Worm (Caenorhabditis elegans) whole organism, L2 larva: ENCODE results near the gene cutc-1.

Source experiments
- alr-1 ChIP-seq: fragments of 150-350 bp; optimal IDR thresholded peaks from 2 replicates; lab custom pipeline; 2014; ENCODE audit warnings: missing biosample characterization, missing genetic modification characterization
- nhr-11 ChIP-seq: fragments of 150-350 bp; optimal IDR thresholded peaks from 2 replicates; lab custom pipeline; 2014; ENCODE audit warnings: missing biosample characterization, missing genetic modification characterization
- snpc-4 ChIP-seq: fragments of 150-350 bp; optimal IDR thresholded peaks from 2 replicates; lab custom pipeline; 2014; ENCODE audit warnings: missing biosample characterization, missing genetic modification characterization
- unc-39 ChIP-seq: fragments of 150-350 bp; optimal IDR thresholded peaks from 2 replicates; lab custom pipeline; 2014; ENCODE audit warnings: missing biosample characterization, missing genetic modification characterization
- ztf-4 ChIP-seq: fragments of 150-350 bp; optimal IDR thresholded peaks from 2 replicates; lab custom pipeline; 2014; ENCODE audit warnings: missing biosample characterization, missing genetic modification characterization

- TF ChIP-seq alr-1 (tag; lab: Kevin White, UChicago) = no peak
- TF ChIP-seq ztf-4 = no peak
- TF ChIP-seq nhr-11 = no peak
- TF ChIP-seq unc-39 (tag; lab: Kevin White, UChicago) = peak; percentile 92
- TF ChIP-seq snpc-4 (tag; lab: Kevin White, UChicago) = no peak
Measured at ce11 chrIII:8392307-8392706, 11.1 kb downstream of the cutc-1 start.
